Fruit fly (Drosophila melanogaster): Measurements from ENCODE around the gene Sec8.

dm6 chr3R:5760980-5761379, 2.2 kb upstream of the Sec8 start:
- TF ChIP-seq spab (GFP tag; optimal IDR thresholded peaks at IDR 0.05): no peak
- TF ChIP-seq salr (GFP tag; optimal IDR thresholded peaks at IDR 0.05): no peak
- no peak for TF ChIP-seq CG6854 (GFP tag; optimal IDR thresholded peaks at IDR 0.05)
- no peak for TF ChIP-seq Ets96B (tag; optimal IDR thresholded peaks at IDR 0.05)
- TF ChIP-seq CG32006 (GFP tag; optimal IDR thresholded peaks at IDR 0.05): no peak
- TF ChIP-seq Blimp-1 (GFP tag; optimal IDR thresholded peaks at IDR 0.05): no peak
